Worm (Caenorhabditis elegans): ENCODE data around the gene fbxa-69.

DNA sequence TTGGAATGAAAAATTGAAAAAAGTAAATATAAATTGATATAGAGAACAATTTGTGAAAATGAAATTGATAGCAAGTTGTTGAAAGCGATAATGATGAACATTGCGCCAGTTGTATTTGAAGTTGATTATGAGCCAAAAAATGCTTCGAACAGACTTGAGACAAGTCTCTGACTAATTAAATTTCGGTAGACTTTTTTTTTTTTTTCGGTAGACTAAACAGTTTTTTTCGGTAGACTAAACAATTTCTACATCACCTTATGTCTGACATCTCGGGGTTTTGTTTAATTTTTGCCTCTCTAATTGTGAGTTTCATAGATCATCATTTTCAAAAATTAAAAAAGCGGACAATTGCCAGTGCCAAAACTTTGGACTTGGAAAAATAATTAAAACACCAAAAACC, 17.9 kb upstream of the fbxa-69 start, which contains the start of gene srbc-54:
- TF ChIP-seq nhr-77 (tag; optimal IDR thresholded peaks at IDR 0.05), result no peak
- TF ChIP-seq ama-1 (optimal IDR thresholded peaks at IDR 0.05), result no peak
- TF ChIP-seq unc-130 (tag; optimal IDR thresholded peaks at IDR 0.05), result no peak
- TF ChIP-seq ztf-4 (tag; optimal IDR thresholded peaks at IDR 0.05), result no peak
- TF ChIP-seq blmp-1 (tag; optimal IDR thresholded peaks at IDR 0.05), result no peak
- no peak for TF ChIP-seq aha-1 (tag; optimal IDR thresholded peaks at IDR 0.05)
- no peak for TF ChIP-seq nhr-237 (tag; optimal IDR thresholded peaks at IDR 0.05)
- TF ChIP-seq nhr-12 (tag; optimal IDR thresholded peaks at IDR 0.05), result no peak
- TF ChIP-seq mdl-1 (tag; optimal IDR thresholded peaks at IDR 0.05), result no peak
- TF ChIP-seq nhr-28 (tag; optimal IDR thresholded peaks at IDR 0.05), result no peak
- TF ChIP-seq Y116A8C.19 (tag; optimal IDR thresholded peaks at IDR 0.05; ENCODE audit: borderline replicate concordance), result no peak
- TF ChIP-seq unc-62 (GFP tag; optimal IDR thresholded peaks at IDR 0.05), result no peak
- no peak for TF ChIP-seq tbx-2 (tag; optimal IDR thresholded peaks at IDR 0.05)

Data from whole organism, L1 larva.